In genomic region chr3L:22830132-22830697, dm6 we compare ENCODE assay signal across 3 fruit fly cellular contexts.
TF ChIP-seq lines count a peak whose summit lies in the region.

No protein-coding gene starts in this region.

- no peak for TF ChIP-seq CTCF in whole organism, embryonic (GFP tag; optimal IDR thresholded peaks at IDR 0.05; lab: Kevin White, UChicago)

TF ChIP-seq in whole organism, adult, 20 proteins besides CTCF, POLR2A, EP300 and RAD21:
- peak; percentile 98 for TF ChIP-seq tj (GFP tag; optimal IDR thresholded peaks at IDR 0.05; lab: Kevin White, UChicago)
- no peak for TF ChIP-seq cnc (optimal IDR thresholded peaks at IDR 0.05; lab: Kevin White, UChicago)

TF ChIP-seq in whole organism, embryonic, 481 proteins besides CTCF, POLR2A, EP300 and RAD21:
- no peak for TF ChIP-seq tll (GFP tag; optimal IDR thresholded peaks at IDR 0.05; lab: Kevin White, UChicago)
- no peak for TF ChIP-seq pan (optimal IDR thresholded peaks at IDR 0.05; lab: Kevin White, UChicago)
- peak in 1 of 2 experiments; percentile 18 for TF ChIP-seq pan (GFP tag; optimal IDR thresholded peaks at IDR 0.05 in 1 of 2, IDR thresholded peaks at IDR 0.05 in 1 of 2)
- TF ChIP-seq Hr39 (optimal IDR thresholded peaks at IDR 0.05; lab: Kevin White, UChicago), result peak; percentile 16

TF ChIP-seq in whole organism, wandering third instar larva, 38 proteins besides CTCF, POLR2A, EP300 and RAD21:
- no peak for TF ChIP-seq Jra (GFP tag; optimal IDR thresholded peaks at IDR 0.05; lab: Kevin White, UChicago)
- TF ChIP-seq Dfd (GFP tag; optimal IDR thresholded peaks at IDR 0.05; lab: Kevin White, UChicago), result peak; percentile 84
